Fruit fly (Drosophila melanogaster) whole organism, embryonic: ENCODE results near the gene Oatp33Eb.

ENCODE experiments used
- ATbp ChIP-seq: fragments of 200-800 bp; sonication (Bioruptor generic); optimal IDR thresholded peaks from 2 replicates; lab custom pipeline; 2017; ENCODE audit warnings: missing biosample characterization, mild to moderate bottlenecking, missing genetic modification characterization, missing genetic modification reagents
- Abd-B ChIP-seq: fragments of 200-800 bp; sonication (Bioruptor generic); optimal IDR thresholded peaks from 2 replicates; lab custom pipeline; 2018; ENCODE audit warnings: missing biosample characterization, mild to moderate bottlenecking, missing genetic modification characterization, moderate library complexity
- BtbVII ChIP-seq: fragments of 200-800 bp; sonication (Bioruptor generic); optimal IDR thresholded peaks from 3 replicates; lab custom pipeline; 2017; ENCODE audit warnings: missing biosample characterization, mild to moderate bottlenecking, missing genetic modification characterization
- CG11695 ChIP-seq: fragments of 200-800 bp; sonication (Bioruptor generic); IDR thresholded peaks from 3 replicates; pipeline ENCODE4 v1.3.6; 2022; ENCODE audit warnings: missing biosample characterization, missing genetic modification characterization
- CG12104 ChIP-seq: fragments of 200-800 bp; sonication (Bioruptor generic); optimal IDR thresholded peaks from 3 replicates; lab custom pipeline; 2016; ENCODE audit warnings: missing biosample characterization, missing genetic modification characterization
- CG12219 ChIP-seq: fragments of 200-800 bp; sonication (Bioruptor generic); optimal IDR thresholded peaks from 3 replicates; lab custom pipeline; 2018; ENCODE audit warnings: missing biosample characterization, mild to moderate bottlenecking, missing genetic modification characterization
- CG16813 ChIP-seq: fragments of 200-800 bp; sonication (Bioruptor generic); IDR thresholded peaks from 3 replicates; pipeline ENCODE4 v1.3.6; 2022; ENCODE audit warnings: missing biosample characterization, missing genetic modification characterization; ENCODE audit not compliant: partially characterized antibody
- CG17361 ChIP-seq: fragments of 200-800 bp; sonication (Bioruptor generic); IDR thresholded peaks from 3 replicates; pipeline ENCODE4 v1.3.6; 2022; ENCODE audit warnings: missing biosample characterization, missing genetic modification characterization
- CG2712 ChIP-seq: fragments of 200-800 bp; optimal IDR thresholded peaks from 3 replicates; lab custom pipeline; 2019; ENCODE audit warnings: missing biosample characterization, mild to moderate bottlenecking, missing genetic modification characterization, moderate library complexity
- CG3838 ChIP-seq: fragments of 200-800 bp; sonication (Bioruptor generic); optimal IDR thresholded peaks from 3 replicates; lab custom pipeline; 2016; ENCODE audit warnings: missing biosample characterization, missing genetic modification characterization
- CG4707 ChIP-seq: fragments of 200-800 bp; sonication (Bioruptor generic); optimal IDR thresholded peaks from 2 replicates; lab custom pipeline; 2018; ENCODE audit warnings: missing biosample characterization, mild to moderate bottlenecking, missing genetic modification characterization, moderate library complexity
- CG5180 ChIP-seq: fragments of 200-800 bp; sonication (Bioruptor generic); optimal IDR thresholded peaks from 3 replicates; lab custom pipeline; 2017; ENCODE audit warnings: missing biosample characterization, missing genetic modification characterization, mild to moderate bottlenecking, moderate library complexity, missing genetic modification reagents
- CG6683 ChIP-seq: fragments of 200-800 bp; sonication (Bioruptor generic); optimal IDR thresholded peaks from 2 replicates; lab custom pipeline; 2017; ENCODE audit warnings: missing biosample characterization, mild to moderate bottlenecking, missing genetic modification characterization, missing genetic modification reagents
- CG7271 ChIP-seq: fragments of 200-800 bp; sonication (Bioruptor generic); optimal IDR thresholded peaks from 2 replicates; lab custom pipeline; 2018; ENCODE audit warnings: missing biosample characterization, mild to moderate bottlenecking, missing genetic modification characterization, moderate library complexity
- CG8359 ChIP-seq: fragments of 200-800 bp; sonication (Bioruptor generic); optimal IDR thresholded peaks from 2 replicates; lab custom pipeline; 2017; ENCODE audit warnings: missing biosample characterization, mild to moderate bottlenecking, missing genetic modification characterization, borderline replicate concordance
- CG8924 ChIP-seq: fragments of 200-800 bp; optimal IDR thresholded peaks from 3 replicates; lab custom pipeline; 2019; ENCODE audit warnings: missing biosample characterization, mild to moderate bottlenecking, missing genetic modification characterization, moderate library complexity
- CG8944 ChIP-seq: fragments of 200-800 bp; sonication (Bioruptor generic); optimal IDR thresholded peaks from 3 replicates; lab custom pipeline; 2016; ENCODE audit warnings: missing biosample characterization, missing genetic modification characterization
- CG9797 ChIP-seq: fragments of 200-800 bp; sonication (Bioruptor generic); optimal IDR thresholded peaks from 3 replicates; lab custom pipeline; 2018; ENCODE audit warnings: missing biosample characterization, mild to moderate bottlenecking, missing genetic modification characterization
- CG9932 ChIP-seq: fragments of 200-800 bp; sonication (Bioruptor generic); IDR thresholded peaks from 2 replicates; pipeline ENCODE4 v1.3.6; 2022; ENCODE audit warnings: missing biosample characterization, missing genetic modification characterization
- Chrac-16 ChIP-seq: fragments of 200-800 bp; sonication (Bioruptor generic); optimal IDR thresholded peaks from 3 replicates; lab custom pipeline; 2016; ENCODE audit warnings: missing biosample characterization, missing genetic modification characterization
- Doc2 ChIP-seq: fragments of 200-800 bp; sonication (Bioruptor generic); IDR thresholded peaks from 2 replicates; pipeline ENCODE4 v1.3.6; 2022; ENCODE audit warnings: missing biosample characterization, missing genetic modification characterization
- Fer1 ChIP-seq: fragments of 200-800 bp; sonication (Bioruptor generic); optimal IDR thresholded peaks from 2 replicates; lab custom pipeline; 2017; ENCODE audit warnings: missing biosample characterization, mild to moderate bottlenecking, missing genetic modification characterization
- Fer3 ChIP-seq: fragments of 200-800 bp; sonication (Bioruptor generic); optimal IDR thresholded peaks from 2 replicates; lab custom pipeline; 2018; ENCODE audit warnings: missing biosample characterization, mild to moderate bottlenecking, missing genetic modification characterization, moderate library complexity
- GATAe ChIP-seq: fragments of 200-800 bp; sonication (Bioruptor generic); conservative IDR thresholded peaks from 2 replicates; pipeline ENCODE4 v1.3.6; 2022; ENCODE audit warnings: missing biosample characterization, missing genetic modification characterization
- Hand ChIP-seq: fragments of 200-800 bp; sonication (Bioruptor generic); optimal IDR thresholded peaks from 2 replicates; lab custom pipeline; 2017; ENCODE audit warnings: mild to moderate bottlenecking, missing biosample characterization, missing genetic modification reagents, missing genetic modification characterization
- HmgD ChIP-seq: fragments of 200-800 bp; sonication (Bioruptor generic); optimal IDR thresholded peaks from 3 replicates; lab custom pipeline; 2016; ENCODE audit warnings: missing biosample characterization, missing genetic modification characterization
- Kr ChIP-seq: fragments of 200-800 bp; sonication (Bioruptor generic); optimal IDR thresholded peaks from 2 replicates; lab custom pipeline; 2017; ENCODE audit warnings: missing biosample characterization, mild to moderate bottlenecking, missing genetic modification characterization
- Lim3 ChIP-seq: fragments of 200-800 bp; sonication (Bioruptor generic); IDR thresholded peaks from 2 replicates; pipeline ENCODE4 v1.3.6; 2022; ENCODE audit warnings: missing biosample characterization, missing genetic modification characterization
- Mrtf ChIP-seq: fragments of 200-800 bp; sonication (Bioruptor generic); IDR thresholded peaks from 3 replicates; pipeline ENCODE4 v1.3.6; 2022; ENCODE audit warnings: missing biosample characterization, missing genetic modification characterization
- Pdp1 ChIP-seq, 2 experiments: fragments of 200-800 bp; sonication (Bioruptor generic); optimal IDR thresholded peaks; 3 replicates each; lab custom pipeline; 2016; ENCODE audit warnings: missing biosample characterization in 2 of 2, missing genetic modification characterization in 2 of 2, mild to moderate bottlenecking in 1 of 2, moderate library complexity in 1 of 2
- Six4 ChIP-seq: fragments of 200-800 bp; sonication (Bioruptor generic); optimal IDR thresholded peaks from 2 replicates; lab custom pipeline; 2016; ENCODE audit warnings: missing biosample characterization, missing genetic modification characterization
- Sox100B ChIP-seq: fragments of 200-800 bp; sonication (Bioruptor generic); optimal IDR thresholded peaks from 3 replicates; lab custom pipeline; 2018; ENCODE audit warnings: missing biosample characterization, mild to moderate bottlenecking, missing genetic modification characterization
- TFAM ChIP-seq: fragments of 200-800 bp; sonication (Bioruptor generic); optimal IDR thresholded peaks from 2 replicates; lab custom pipeline; 2017; ENCODE audit warnings: missing biosample characterization, missing genetic modification characterization, inconsistent platforms
- Vsx1 ChIP-seq: fragments of 200-800 bp; sonication (Bioruptor generic); optimal IDR thresholded peaks from 2 replicates; lab custom pipeline; 2017; ENCODE audit warnings: missing biosample characterization, mild to moderate bottlenecking, missing genetic modification characterization, missing genetic modification reagents
- az2 ChIP-seq: fragments of 200-800 bp; sonication (Bioruptor generic); optimal IDR thresholded peaks from 3 replicates; lab custom pipeline; 2016; ENCODE audit warnings: missing biosample characterization, missing genetic modification characterization
- disco-r ChIP-seq: fragments of 200-800 bp; sonication (Bioruptor generic); optimal IDR thresholded peaks from 2 replicates; lab custom pipeline; 2016; ENCODE audit warnings: missing biosample characterization, missing genetic modification characterization
- dmrt11E ChIP-seq: fragments of 200-800 bp; sonication (Bioruptor generic); optimal IDR thresholded peaks from 3 replicates; lab custom pipeline; 2018; ENCODE audit warnings: missing biosample characterization, mild to moderate bottlenecking, missing genetic modification characterization, moderate library complexity
- dmrt99B ChIP-seq: fragments of 200-800 bp; sonication (Bioruptor generic); optimal IDR thresholded peaks from 2 replicates; lab custom pipeline; 2018; ENCODE audit warnings: missing biosample characterization, mild to moderate bottlenecking, missing genetic modification characterization, moderate library complexity
- emc ChIP-seq: fragments of 200-800 bp; sonication (Bioruptor generic); optimal IDR thresholded peaks from 2 replicates; lab custom pipeline; 2016; ENCODE audit warnings: missing biosample characterization, missing genetic modification characterization
- gsb-n ChIP-seq: fragments of 200-800 bp; sonication (Bioruptor generic); optimal IDR thresholded peaks from 3 replicates; lab custom pipeline; 2018; ENCODE audit warnings: missing biosample characterization, mild to moderate bottlenecking, missing genetic modification characterization
- hth ChIP-seq: fragments of >200 bp; optimal IDR thresholded peaks from 2 replicates; lab custom pipeline; 2017; ENCODE audit warnings: inconsistent platforms
- kah ChIP-seq: fragments of 200-800 bp; sonication (Bioruptor generic); optimal IDR thresholded peaks from 2 replicates; lab custom pipeline; 2018; ENCODE audit warnings: missing biosample characterization, mild to moderate bottlenecking, missing genetic modification characterization
- kay ChIP-seq: fragments of 200-800 bp; sonication (Bioruptor generic); optimal IDR thresholded peaks from 2 replicates; lab custom pipeline; 2016; ENCODE audit warnings: missing biosample characterization, missing genetic modification characterization
- lab ChIP-seq: fragments of 200-800 bp; sonication (Bioruptor generic); optimal IDR thresholded peaks from 3 replicates; lab custom pipeline; 2017; ENCODE audit warnings: missing biosample characterization, missing genetic modification characterization, mild to moderate bottlenecking, moderate library complexity, missing genetic modification reagents
- maf-S ChIP-seq: fragments of 200-800 bp; sonication (Bioruptor generic); optimal IDR thresholded peaks from 2 replicates; lab custom pipeline; 2016; ENCODE audit warnings: missing biosample characterization, missing genetic modification characterization
- onecut ChIP-seq: fragments of 200-800 bp; sonication (Bioruptor generic); IDR thresholded peaks from 2 replicates; pipeline ENCODE4 v1.3.6; 2022; ENCODE audit warnings: missing biosample characterization, missing genetic modification characterization
- peb ChIP-seq: fragments of 200-800 bp; sonication (Bioruptor generic); IDR thresholded peaks from 2 replicates; pipeline ENCODE4 v1.3.6; 2022; ENCODE audit warnings: missing biosample characterization, missing genetic modification characterization
- rib ChIP-seq: fragments of 200-800 bp; sonication (Bioruptor generic); IDR thresholded peaks from 2 replicates; pipeline ENCODE4 v1.3.6; 2022; ENCODE audit warnings: missing biosample characterization, missing genetic modification characterization
- scrt ChIP-seq: fragments of 200-800 bp; sonication (Bioruptor generic); optimal IDR thresholded peaks from 2 replicates; lab custom pipeline; 2018; ENCODE audit warnings: missing biosample characterization, mild to moderate bottlenecking, missing genetic modification characterization, moderate library complexity
- trem ChIP-seq: fragments of 200-800 bp; optimal IDR thresholded peaks from 3 replicates; lab custom pipeline; 2019; ENCODE audit warnings: missing biosample characterization, mild to moderate bottlenecking, missing genetic modification characterization, moderate library complexity
- vnd ChIP-seq: fragments of 200-800 bp; sonication (Bioruptor generic); IDR thresholded peaks from 3 replicates; pipeline ENCODE4 v1.3.6; 2022; ENCODE audit warnings: missing biosample characterization, missing genetic modification characterization; ENCODE audit not compliant: partially characterized antibody

Oatp33Eb gene

DNA sequence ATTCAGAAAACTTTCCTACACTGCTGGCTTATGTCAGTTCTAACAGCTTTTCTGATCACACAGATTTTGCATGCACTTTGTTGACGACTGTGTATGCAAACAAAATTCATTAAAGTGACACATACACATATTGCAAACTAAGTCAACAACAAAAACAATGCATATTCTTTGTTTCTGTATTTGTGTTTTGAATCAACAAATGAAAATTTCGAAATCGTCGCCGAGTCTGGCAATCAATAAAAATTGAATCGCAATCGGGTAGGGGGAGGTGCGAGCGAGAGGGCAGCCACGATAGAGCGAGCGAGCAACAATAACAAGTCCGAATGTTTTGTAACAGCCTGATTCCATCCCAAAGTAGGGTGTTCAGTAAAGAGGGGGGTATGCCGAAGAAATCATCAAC lies 14.8 kb downstream of the Oatp33Eb start (continued):
- peak; percentile 10 for TF ChIP-seq CG7271
- TF ChIP-seq Hand (GFP tag; lab: Kevin White, UChicago): no peak
- no peak for TF ChIP-seq CG17361 (GFP tag; lab: Robert Waterston, UW)
- TF ChIP-seq CG3838 (GFP tag; lab: Kevin White, UChicago): no peak
- 0 out of 2 replicates have a peak, but pooled peaks have one; percentile 32 for TF ChIP-seq CG9932 (GFP tag; lab: Robert Waterston, UW)
- TF ChIP-seq gsb-n (tag; lab: Kevin White, UChicago): no peak
- no peak for TF ChIP-seq Chrac-16 (GFP tag; lab: Kevin White, UChicago)
- TF ChIP-seq Fer3: peak; percentile 35
- TF ChIP-seq CG6683 (GFP tag; lab: Kevin White, UChicago): peak; percentile 3
- peak; percentile 6 for TF ChIP-seq kay (GFP tag; lab: Kevin White, UChicago)
- no peak for TF ChIP-seq Mrtf (GFP tag; lab: Robert Waterston, UW)
- TF ChIP-seq CG2712 (tag; lab: Kevin White, UChicago): peak; percentile 8
- peak; percentile 39 for TF ChIP-seq CG8359 (GFP tag; lab: Kevin White, UChicago)
- TF ChIP-seq Sox100B: peak; percentile 40
- TF ChIP-seq hth (lab: Kevin White, UChicago): no peak
- TF ChIP-seq Six4 (GFP tag; lab: Kevin White, UChicago): no peak
- TF ChIP-seq onecut (GFP tag; lab: Robert Waterston, UW): no peak; the same call in 1 of the 2 replicates
- TF ChIP-seq CG11695: 0 out of 3 replicates have a peak, but pooled peaks have one; percentile 30
- peak; percentile 18 for TF ChIP-seq az2 (GFP tag; lab: Kevin White, UChicago)
- no peak for TF ChIP-seq vnd (GFP tag; lab: Robert Waterston, UW)
- no peak for TF ChIP-seq CG16813 (GFP tag; lab: Robert Waterston, UW)
- TF ChIP-seq GATAe (GFP tag; lab: Robert Waterston, UW): no peak
- TF ChIP-seq lab (GFP tag; lab: Kevin White, UChicago): peak; percentile 53
- TF ChIP-seq HmgD: no peak
- 0 out of 2 replicates have a peak, but pooled peaks have one; percentile 35 for TF ChIP-seq rib (GFP tag; lab: Robert Waterston, UW)
- TF ChIP-seq emc (GFP tag; lab: Kevin White, UChicago): no peak
- TF ChIP-seq dmrt11E (tag; lab: Kevin White, UChicago): no peak
- TF ChIP-seq CG12219 (GFP tag; lab: Kevin White, UChicago): no peak
- TF ChIP-seq BtbVII (GFP tag; lab: Kevin White, UChicago): peak; percentile 53
- peak; percentile 7 for TF ChIP-seq CG5180 (GFP tag; lab: Kevin White, UChicago)
- peak; percentile 35 for TF ChIP-seq Vsx1 (GFP tag; lab: Kevin White, UChicago)
- TF ChIP-seq disco-r (GFP tag; lab: Kevin White, UChicago): no peak
- no peak for TF ChIP-seq trem (tag; lab: Kevin White, UChicago)
- no peak for TF ChIP-seq TFAM (GFP tag; lab: Kevin White, UChicago)
- no peak for TF ChIP-seq CG8924 (tag; lab: Kevin White, UChicago)
- no peak for TF ChIP-seq dmrt99B
- no peak for TF ChIP-seq Kr
- TF ChIP-seq ATbp: peak; percentile 65
- TF ChIP-seq peb (GFP tag; lab: Robert Waterston, UW): no peak
- TF ChIP-seq CG8944 (GFP tag; lab: Kevin White, UChicago): peak; percentile 11
- TF ChIP-seq Pdp1 (GFP tag; optimal IDR thresholded peaks at IDR 0.05; lab: Kevin White, UChicago): peak in 1 of 2 experiments; percentile 83
- TF ChIP-seq Doc2 (GFP tag; lab: Robert Waterston, UW): no peak
- no peak for TF ChIP-seq CG9797
- no peak for TF ChIP-seq CG12104 (GFP tag; lab: Kevin White, UChicago)
- TF ChIP-seq scrt (GFP tag; lab: Kevin White, UChicago): peak; percentile 8
- peak; percentile 24 for TF ChIP-seq kah (GFP tag; lab: Kevin White, UChicago)
- peak; percentile 66 for TF ChIP-seq Fer1
- no peak for TF ChIP-seq maf-S (GFP tag; lab: Kevin White, UChicago)
- no peak for TF ChIP-seq Abd-B (GFP tag; lab: Kevin White, UChicago)
- no peak for TF ChIP-seq Lim3
- TF ChIP-seq CG4707 (GFP tag; lab: Kevin White, UChicago): peak; percentile 25
